Worm (Caenorhabditis elegans): Measurements from ENCODE around the gene grl-10.

ce11 chrV:7774143-7774595 is at the start of gene grl-10:
- TF ChIP-seq lin-13 (tag; optimal IDR thresholded peaks at IDR 0.05) = no peak
- TF ChIP-seq nhr-12 (tag; optimal IDR thresholded peaks at IDR 0.05) = no peak
- no peak for TF ChIP-seq pha-4 (tag; optimal IDR thresholded peaks at IDR 0.05)
- TF ChIP-seq snpc-4 (tag; optimal IDR thresholded peaks at IDR 0.05) = no peak
- no peak for TF ChIP-seq ztf-11 (tag; optimal IDR thresholded peaks at IDR 0.05)
- no peak for TF ChIP-seq nhr-28 (tag; optimal IDR thresholded peaks at IDR 0.05)
- TF ChIP-seq nhr-76 (tag; optimal IDR thresholded peaks at IDR 0.05) = no peak
- TF ChIP-seq sptf-1 (tag; optimal IDR thresholded peaks at IDR 0.05) = no peak
- TF ChIP-seq mab-5 (tag; optimal IDR thresholded peaks at IDR 0.05) = no peak
- no peak for TF ChIP-seq unc-62 (GFP tag; optimal IDR thresholded peaks at IDR 0.05)
- TF ChIP-seq cnd-1 (tag; optimal IDR thresholded peaks at IDR 0.05) = no peak
- no peak for TF ChIP-seq elt-3 (tag; optimal IDR thresholded peaks at IDR 0.05)
- no peak for TF ChIP-seq mep-1 (tag; optimal IDR thresholded peaks at IDR 0.05)
